Fruit fly (Drosophila melanogaster) whole organism, wandering third instar larva: ENCODE measurements around the gene CG44261.
A peak's percentile ranks its signal among the peaks of the same experiment; 100 is the strongest.

ENCODE experiments used
- Abd-B ChIP-seq: fragments of >200 bp; optimal IDR thresholded peaks from 2 replicates; lab custom pipeline; 2017; ENCODE audit warnings: missing biosample characterization, missing genetic modification characterization
- CG32264 ChIP-seq: fragments of 200-800 bp; sonication (Bioruptor generic); optimal IDR thresholded peaks from 2 replicates; lab custom pipeline; 2016; ENCODE audit warnings: missing biosample characterization, missing genetic modification characterization
- CG9705 ChIP-seq: fragments of 200-800 bp; sonication (Bioruptor generic); optimal IDR thresholded peaks from 2 replicates; lab custom pipeline; 2018; ENCODE audit warnings: missing biosample characterization, mild to moderate bottlenecking, missing genetic modification characterization
- CrebA ChIP-seq: fragments of 200-800 bp; sonication (Bioruptor generic); optimal IDR thresholded peaks from 2 replicates; lab custom pipeline; 2016; ENCODE audit warnings: missing biosample characterization, mild to moderate bottlenecking, missing genetic modification characterization, borderline replicate concordance
- Dfd ChIP-seq: fragments of >200 bp; optimal IDR thresholded peaks from 2 replicates; lab custom pipeline; 2017; ENCODE audit warnings: missing biosample characterization, missing genetic modification characterization
- Dif ChIP-seq: fragments of 200-275, 200-300 bp; sonication (Bioruptor generic); optimal IDR thresholded peaks from 2 replicates; lab custom pipeline; 2018; ENCODE audit warnings: missing biosample characterization, missing genetic modification characterization; ENCODE audit not compliant: partially characterized antibody
- GATAd ChIP-seq: sonication (Bioruptor generic); optimal IDR thresholded peaks from 2 replicates; lab custom pipeline; 2016; ENCODE audit warnings: missing biosample characterization, missing genetic modification characterization
- HLH106 ChIP-seq: fragments of 200-800 bp; optimal IDR thresholded peaks from 3 replicates; lab custom pipeline; 2019; ENCODE audit warnings: missing biosample characterization, mild to moderate bottlenecking, missing genetic modification characterization, moderate library complexity
- Hnf4 ChIP-seq: fragments of 200-800 bp; sonication (Bioruptor generic); optimal IDR thresholded peaks from 2 replicates; lab custom pipeline; 2016; ENCODE audit warnings: missing biosample characterization, mild to moderate bottlenecking, missing genetic modification characterization
- Hr78 ChIP-seq: fragments of >200 bp; optimal IDR thresholded peaks from 2 replicates; lab custom pipeline; 2017; ENCODE audit warnings: missing biosample characterization, missing genetic modification characterization
- Hr83 ChIP-seq: fragments of 200-300 bp; sonication (Bioruptor generic); optimal IDR thresholded peaks from 2 replicates; lab custom pipeline; 2016; ENCODE audit warnings: missing biosample characterization, mild to moderate bottlenecking, missing genetic modification characterization, moderate library complexity; ENCODE audit not compliant: poor library complexity, severe bottlenecking
- Jra ChIP-seq: sonication (Bioruptor generic); optimal IDR thresholded peaks from 2 replicates; lab custom pipeline; 2016; ENCODE audit warnings: missing biosample characterization, missing genetic modification characterization
- Mio ChIP-seq: sonication (Bioruptor generic); optimal IDR thresholded peaks from 2 replicates; lab custom pipeline; 2016; ENCODE audit warnings: missing biosample characterization, missing genetic modification characterization
- Myc ChIP-seq: fragments of >200 bp; optimal IDR thresholded peaks from 2 replicates; lab custom pipeline; 2017
- N ChIP-seq: fragments of >200 bp; optimal IDR thresholded peaks from 2 replicates; lab custom pipeline; 2018; ENCODE audit warnings: missing biosample characterization, missing external identifiers, missing genetic modification characterization
- OdsH ChIP-seq: fragments of 200-800 bp; sonication (Bioruptor generic); optimal IDR thresholded peaks from 2 replicates; lab custom pipeline; 2016; ENCODE audit warnings: missing biosample characterization, mild to moderate bottlenecking, missing genetic modification characterization
- Rel ChIP-seq, 2 experiments: fragments of 200-800 bp; sonication (Bioruptor generic) in 1 of 2; optimal IDR thresholded peaks; 2 replicates in 1 of 2; 3 replicates in 1 of 2; lab custom pipeline; 2016 to 2019; ENCODE audit warnings: mild to moderate bottlenecking in 2 of 2, missing biosample characterization in 2 of 2, missing genetic modification characterization in 2 of 2, moderate library complexity in 1 of 2
- Sp1 ChIP-seq: fragments of 200-800 bp; sonication (Bioruptor generic); optimal IDR thresholded peaks from 3 replicates; lab custom pipeline; 2019; ENCODE audit warnings: missing biosample characterization, mild to moderate bottlenecking, missing genetic modification characterization, moderate library complexity
- Vsx2 ChIP-seq: fragments of 200-300, 225-300 bp; sonication (Bioruptor generic); optimal IDR thresholded peaks from 2 replicates; lab custom pipeline; 2018; ENCODE audit warnings: missing biosample characterization, missing genetic modification characterization; ENCODE audit not compliant: partially characterized antibody
- br ChIP-seq: fragments of 200-800 bp; sonication (Bioruptor generic); optimal IDR thresholded peaks from 2 replicates; lab custom pipeline; 2016; ENCODE audit warnings: missing biosample characterization, missing genetic modification characterization
- brk ChIP-seq: fragments of 200-800 bp; sonication (Bioruptor generic); optimal IDR thresholded peaks from 2 replicates; lab custom pipeline; 2016; ENCODE audit warnings: missing biosample characterization, mild to moderate bottlenecking, missing genetic modification characterization
- dl ChIP-seq, 2 experiments: fragments of 175-275, 200-275 bp in 1 of 2; fragments of 200-275 bp in 1 of 2; sonication (Bioruptor generic); optimal IDR thresholded peaks; lab custom pipeline; 2018; ENCODE audit warnings: mild to moderate bottlenecking in 2 of 2, missing biosample characterization in 2 of 2, missing genetic modification characterization in 2 of 2, moderate library complexity in 2 of 2; ENCODE audit not compliant: partially characterized antibody in 2 of 2, insufficient read depth in 1 of 2
- dmrt93B ChIP-seq: fragments of 200-800 bp; sonication (Bioruptor generic); optimal IDR thresholded peaks from 2 replicates; lab custom pipeline; 2018; ENCODE audit warnings: missing biosample characterization, mild to moderate bottlenecking, missing genetic modification characterization
- dsf ChIP-seq: sonication (Bioruptor generic); optimal IDR thresholded peaks from 2 replicates; lab custom pipeline; 2016; ENCODE audit warnings: missing biosample characterization, missing genetic modification characterization, borderline replicate concordance
- ey ChIP-seq: fragments of 200-800 bp; sonication (Bioruptor generic); optimal IDR thresholded peaks from 2 replicates; lab custom pipeline; 2016; ENCODE audit warnings: missing biosample characterization, missing genetic modification characterization
- foxo ChIP-seq, 2 experiments: fragments of 200-800 bp; sonication (Bioruptor generic); optimal IDR thresholded peaks; 2 replicates in 1 of 2; 3 replicates in 1 of 2; lab custom pipeline; 2016 to 2017; ENCODE audit warnings: missing biosample characterization in 2 of 2, missing genetic modification characterization in 2 of 2
- fru ChIP-seq: fragments of 200-800 bp; sonication (Bioruptor generic); optimal IDR thresholded peaks from 3 replicates; lab custom pipeline; 2016; ENCODE audit warnings: missing biosample characterization, mild to moderate bottlenecking, missing genetic modification characterization
- h ChIP-seq: fragments of 200-800 bp; sonication (Bioruptor generic); optimal IDR thresholded peaks from 3 replicates; lab custom pipeline; 2016; ENCODE audit warnings: missing biosample characterization, mild to moderate bottlenecking, missing genetic modification characterization
- jim ChIP-seq: fragments of 175-275, 200-325 bp; sonication (Bioruptor generic); optimal IDR thresholded peaks from 2 replicates; lab custom pipeline; 2016; ENCODE audit warnings: missing biosample characterization, mild to moderate bottlenecking, missing genetic modification characterization
- lola ChIP-seq: fragments of >200 bp; optimal IDR thresholded peaks from 2 replicates; lab custom pipeline; 2017; ENCODE audit warnings: missing biosample characterization, missing genetic modification characterization
- pan ChIP-seq: fragments of >200 bp; optimal IDR thresholded peaks from 2 replicates; lab custom pipeline; 2017
- psq ChIP-seq: fragments of 200-800 bp; sonication (Bioruptor generic); optimal IDR thresholded peaks from 3 replicates; lab custom pipeline; 2017; ENCODE audit warnings: missing biosample characterization, mild to moderate bottlenecking, missing genetic modification characterization, moderate library complexity
- rgr ChIP-seq: fragments of 200-800 bp; sonication (Bioruptor generic); optimal IDR thresholded peaks from 3 replicates; lab custom pipeline; 2016; ENCODE audit warnings: missing biosample characterization, mild to moderate bottlenecking, missing genetic modification characterization
- sage ChIP-seq: fragments of 200-800 bp; sonication (Bioruptor generic); optimal IDR thresholded peaks from 2 replicates; lab custom pipeline; 2016; ENCODE audit warnings: missing biosample characterization, mild to moderate bottlenecking, missing genetic modification characterization
- sv ChIP-seq: fragments of 200-800 bp; sonication (Bioruptor generic); optimal IDR thresholded peaks from 3 replicates; lab custom pipeline; 2016; ENCODE audit warnings: missing biosample characterization, missing genetic modification characterization
- tai ChIP-seq: sonication (Bioruptor generic); optimal IDR thresholded peaks from 2 replicates; lab custom pipeline; 2016; ENCODE audit warnings: missing biosample characterization, missing genetic modification characterization
- usp ChIP-seq: fragments of >200 bp; optimal IDR thresholded peaks from 2 replicates; lab custom pipeline; 2017; ENCODE audit warnings: missing biosample characterization, missing genetic modification characterization
- woc ChIP-seq: sonication (Bioruptor generic); optimal IDR thresholded peaks from 2 replicates; lab custom pipeline; 2016; ENCODE audit warnings: missing biosample characterization, mild to moderate bottlenecking, missing genetic modification characterization

CG44261 gene

dm6 chr3R:9401127-9401603 lies 6.8 kb downstream of the CG44261 start, which contains the start of the genes RpL34b and CG8132:
Gene RpL34b, minus strand, starts transcription at chr3R:9401226.
Gene CG8132, plus strand, starts transcription at chr3R:9401495.
- peak; percentile 85 for TF ChIP-seq jim (GFP tag; lab: Kevin White, UChicago)
- TF ChIP-seq Hnf4 (GFP tag; lab: Kevin White, UChicago), result peak; percentile 97
- TF ChIP-seq CG9705 (GFP tag; lab: Kevin White, UChicago), result peak; percentile 97
- TF ChIP-seq N (GFP tag; lab: Kevin White, UChicago), result no peak
- no peak for TF ChIP-seq Dfd (GFP tag; lab: Kevin White, UChicago)
- peak; percentile 86 for TF ChIP-seq woc (GFP tag; lab: Kevin White, UChicago)
- TF ChIP-seq Myc (lab: Kevin White, UChicago), result peak; percentile 83
- TF ChIP-seq usp (GFP tag; lab: Kevin White, UChicago), result no peak
- peak; percentile 90 for TF ChIP-seq dsf
- TF ChIP-seq Abd-B (GFP tag; lab: Kevin White, UChicago), result no peak
- peak; percentile 95 for TF ChIP-seq fru (GFP tag; lab: Kevin White, UChicago)
- peak; percentile 93 for TF ChIP-seq OdsH (GFP tag; lab: Kevin White, UChicago)
- TF ChIP-seq sv (GFP tag; lab: Kevin White, UChicago), result peak; percentile 97
- no peak for TF ChIP-seq Vsx2 (GFP tag; lab: Kevin White, UChicago)
- no peak for TF ChIP-seq lola (GFP tag; lab: Kevin White, UChicago)
- TF ChIP-seq ey, result peak; percentile 93
- peak; percentile 98 for TF ChIP-seq h
- peak; percentile 73 for TF ChIP-seq Rel (GFP tag; optimal IDR thresholded peaks at IDR 0.05; lab: Kevin White, UChicago)
- peak; percentile 84 for TF ChIP-seq Rel (tag; optimal IDR thresholded peaks at IDR 0.05; lab: Kevin White, UChicago)
- peak; percentile 96 for TF ChIP-seq Sp1 (GFP tag; lab: Kevin White, UChicago)
- TF ChIP-seq Hr78 (GFP tag; lab: Kevin White, UChicago), result no peak
- TF ChIP-seq Mio (GFP tag; lab: Kevin White, UChicago), result peak; percentile 87
- peak; percentile 91 for TF ChIP-seq GATAd (GFP tag; lab: Kevin White, UChicago)
- TF ChIP-seq brk, result no peak
- TF ChIP-seq Jra (GFP tag; lab: Kevin White, UChicago), result peak; percentile 96
- TF ChIP-seq tai, result no peak
- TF ChIP-seq foxo (GFP tag; optimal IDR thresholded peaks at IDR 0.05; lab: Kevin White, UChicago), result peak; percentile 27 to 98
- peak; percentile 96 for TF ChIP-seq br
- TF ChIP-seq dl (GFP tag; optimal IDR thresholded peaks at IDR 0.05; lab: Kevin White, UChicago; ENCODE audit: insufficient read depth in 1 of 2, partially characterized antibody in 2 of 2), result no peak
- peak; percentile 88 for TF ChIP-seq psq (GFP tag; lab: Kevin White, UChicago)
- peak; percentile 96 for TF ChIP-seq rgr (GFP tag; lab: Kevin White, UChicago)
- peak; percentile 17 for TF ChIP-seq Dif (GFP tag; lab: Kevin White, UChicago)
- TF ChIP-seq Hr83 (GFP tag; lab: Kevin White, UChicago), result peak; percentile 96
- peak; percentile 97 for TF ChIP-seq HLH106
- peak; percentile 96 for TF ChIP-seq dmrt93B
- TF ChIP-seq sage (GFP tag; lab: Kevin White, UChicago), result no peak
- no peak for TF ChIP-seq CrebA (GFP tag; lab: Kevin White, UChicago)
- no peak for TF ChIP-seq pan (lab: Kevin White, UChicago)
- TF ChIP-seq CG32264 (GFP tag; lab: Kevin White, UChicago), result peak; percentile 73
- TF ChIP-seq, all 38 proteins: peak for 25

- TF ChIP-seq dmrt93B (peak; percentile 45), Hr78 (GFP tag; lab: Kevin White, UChicago) (no peak), woc (GFP tag; lab: Kevin White, UChicago) (peak; percentile 76), N (GFP tag; lab: Kevin White, UChicago) (no peak), dl (GFP tag; optimal IDR thresholded peaks at IDR 0.05; lab: Kevin White, UChicago; ENCODE audit: insufficient read depth in 1 of 2, partially characterized antibody in 2 of 2) (no peak), GATAd (GFP tag; lab: Kevin White, UChicago) (no peak), ey (peak; percentile 75), CrebA (GFP tag; lab: Kevin White, UChicago) (no peak), Sp1 (GFP tag; lab: Kevin White, UChicago) (peak; percentile 75), Abd-B (GFP tag; lab: Kevin White, UChicago) (no peak), br (peak; percentile 47), Myc (lab: Kevin White, UChicago) (no peak), OdsH (GFP tag; lab: Kevin White, UChicago) (peak; percentile 78), pan (lab: Kevin White, UChicago) (no peak), jim (GFP tag; lab: Kevin White, UChicago) (peak; percentile 11), foxo (GFP tag; optimal IDR thresholded peaks at IDR 0.05; lab: Kevin White, UChicago) (peak in 1 of 2 experiments; percentile 89), brk (no peak), Dfd (GFP tag; lab: Kevin White, UChicago) (no peak), sage (GFP tag; lab: Kevin White, UChicago) (peak; percentile 65), rgr (GFP tag; lab: Kevin White, UChicago) (peak; percentile 87), HLH106 (peak; percentile 76), Hr83 (GFP tag; lab: Kevin White, UChicago) (peak; percentile 75), fru (GFP tag; lab: Kevin White, UChicago) (peak; percentile 69), dsf (peak; percentile 57), Hnf4 (GFP tag; lab: Kevin White, UChicago) (peak; percentile 86), Jra (GFP tag; lab: Kevin White, UChicago) (peak; percentile 70), h (peak; percentile 81), Dif (GFP tag; lab: Kevin White, UChicago) (no peak), usp (GFP tag; lab: Kevin White, UChicago) (no peak), tai (no peak), CG9705 (GFP tag; lab: Kevin White, UChicago) (peak; percentile 55), Vsx2 (GFP tag; lab: Kevin White, UChicago) (no peak), sv (GFP tag; lab: Kevin White, UChicago) (peak; percentile 73), CG32264 (GFP tag; lab: Kevin White, UChicago) (no peak), lola (GFP tag; lab: Kevin White, UChicago) (no peak), Rel (GFP tag; optimal IDR thresholded peaks at IDR 0.05; lab: Kevin White, UChicago) (no peak), Rel (tag; optimal IDR thresholded peaks at IDR 0.05; lab: Kevin White, UChicago) (peak; percentile 68), Mio (GFP tag; lab: Kevin White, UChicago) (no peak), psq (GFP tag; lab: Kevin White, UChicago) (peak; percentile 72)
Measured at dm6 chr3R:9399951-9400392, 8.0 kb downstream of the CG44261 start, which contains the start of gene CG34117. Gene CG34117, minus strand, starts transcription at chr3R:9400053.
